Worm (Caenorhabditis elegans) whole organism, late embryonic: Measurements from ENCODE around the gene xbx-3.
A peak's percentile ranks its signal among the peaks of the same experiment; 100 is the strongest.

ENCODE experiments used
- K02D7.2 ChIP-seq: sonication (generic microtip); optimal IDR thresholded peaks from 2 replicates; lab custom pipeline; 2017; ENCODE audit warnings: mild to moderate bottlenecking, missing genetic modification characterization, missing compliant biosample characterization
- K09A11.1 ChIP-seq: sonication (generic microtip); optimal IDR thresholded peaks from 2 replicates; lab custom pipeline; 2017; ENCODE audit warnings: antibody characterized with exemption, mild to moderate bottlenecking, missing genetic modification characterization, missing compliant biosample characterization; ENCODE audit not compliant: insufficient read depth
- ahr-1 ChIP-seq: sonication (generic microtip); optimal IDR thresholded peaks from 2 replicates; lab custom pipeline; 2016; ENCODE audit warnings: missing genetic modification characterization, missing compliant biosample characterization
- ceh-14 ChIP-seq: sonication (generic microtip); optimal IDR thresholded peaks from 2 replicates; lab custom pipeline; 2016; ENCODE audit warnings: missing genotype, missing genetic modification characterization, missing compliant biosample characterization
- ceh-18 ChIP-seq: sonication (generic microtip); optimal IDR thresholded peaks from 2 replicates; lab custom pipeline; 2016; ENCODE audit warnings: missing genetic modification characterization, missing compliant biosample characterization
- ceh-24 ChIP-seq: sonication (generic microtip); optimal IDR thresholded peaks from 2 replicates; lab custom pipeline; 2016; ENCODE audit warnings: mild to moderate bottlenecking, missing genetic modification characterization, missing compliant biosample characterization
- ceh-30 ChIP-seq: fragments of 150-350 bp; optimal IDR thresholded peaks from 2 replicates; lab custom pipeline; 2014; ENCODE audit warnings: missing biosample characterization, missing genetic modification characterization
- ceh-34 ChIP-seq: sonication (generic microtip); optimal IDR thresholded peaks from 2 replicates; lab custom pipeline; 2016; ENCODE audit warnings: mild to moderate bottlenecking, missing genetic modification characterization, missing compliant biosample characterization
- ceh-45 ChIP-seq: fragments of 200-800 bp; sonication (Bioruptor generic); IDR thresholded peaks from 2 replicates; pipeline ENCODE4 v1.3.6; 2022; ENCODE audit warnings: missing genetic modification reagents, missing genetic modification characterization, missing compliant biosample characterization
- ceh-48 ChIP-seq: sonication (generic microtip); optimal IDR thresholded peaks from 2 replicates; lab custom pipeline; 2016; ENCODE audit warnings: missing genetic modification characterization, inconsistent platforms, missing compliant biosample characterization
- ceh-6 ChIP-seq: fragments of 200-800 bp; sonication (Bioruptor generic); optimal IDR thresholded peaks from 2 replicates; lab custom pipeline; 2018; ENCODE audit warnings: mild to moderate bottlenecking, missing genetic modification characterization, missing compliant biosample characterization
- dmd-4 ChIP-seq: sonication (generic microtip); optimal IDR thresholded peaks from 2 replicates; lab custom pipeline; 2016; ENCODE audit warnings: borderline replicate concordance, missing genetic modification characterization, missing compliant biosample characterization
- dve-1 ChIP-seq: sonication (generic microtip); optimal IDR thresholded peaks from 2 replicates; lab custom pipeline; 2017; ENCODE audit warnings: antibody characterized with exemption, mild to moderate bottlenecking, missing genetic modification characterization, missing compliant biosample characterization
- elt-2 ChIP-seq: sonication (generic microtip); optimal IDR thresholded peaks from 2 replicates; lab custom pipeline; 2016; ENCODE audit warnings: missing genetic modification reagents, missing genetic modification characterization, missing compliant biosample characterization
- ets-4 ChIP-seq: sonication (generic microtip); optimal IDR thresholded peaks from 2 replicates; lab custom pipeline; 2016; ENCODE audit warnings: missing genetic modification characterization, missing compliant biosample characterization
- eyg-1 ChIP-seq: sonication (generic microtip); optimal IDR thresholded peaks from 2 replicates; lab custom pipeline; 2016; ENCODE audit warnings: missing genotype, missing genetic modification characterization, missing compliant biosample characterization
- fkh-10 ChIP-seq: fragments of 150-350 bp; optimal IDR thresholded peaks from 2 replicates; lab custom pipeline; 2014; ENCODE audit warnings: missing biosample characterization, missing genetic modification reagents, missing genetic modification characterization
- fkh-6 ChIP-seq: sonication (generic microtip); optimal IDR thresholded peaks from 2 replicates; lab custom pipeline; 2016; ENCODE audit warnings: missing genetic modification characterization, missing compliant biosample characterization
- gmeb-2 ChIP-seq: sonication (generic microtip); optimal IDR thresholded peaks from 2 replicates; lab custom pipeline; 2016; ENCODE audit warnings: missing genetic modification characterization, inconsistent platforms, missing compliant biosample characterization
- hlh-13 ChIP-seq: fragments of 200-800 bp; sonication (Bioruptor generic); optimal IDR thresholded peaks from 2 replicates; lab custom pipeline; 2018; ENCODE audit warnings: mild to moderate bottlenecking, missing genetic modification characterization, missing compliant biosample characterization
- hlh-15 ChIP-seq: sonication (generic microtip); optimal IDR thresholded peaks from 2 replicates; lab custom pipeline; 2016; ENCODE audit warnings: missing genetic modification characterization, missing compliant biosample characterization
- lim-6 ChIP-seq: sonication (generic microtip); optimal IDR thresholded peaks from 2 replicates; lab custom pipeline; 2016; ENCODE audit warnings: missing genetic modification characterization, missing compliant biosample characterization
- lin-11 ChIP-seq: fragments of 200-800 bp; sonication (Bioruptor generic); optimal IDR thresholded peaks from 2 replicates; lab custom pipeline; 2018; ENCODE audit warnings: mild to moderate bottlenecking, missing genetic modification characterization, missing compliant biosample characterization
- nhr-11 ChIP-seq: fragments of 150-350 bp; optimal IDR thresholded peaks from 2 replicates; lab custom pipeline; 2014; ENCODE audit warnings: missing biosample characterization, missing genetic modification characterization
- nhr-232 ChIP-seq: sonication (generic microtip); optimal IDR thresholded peaks from 2 replicates; lab custom pipeline; 2016; ENCODE audit warnings: missing genetic modification characterization, missing compliant biosample characterization
- npax-4 ChIP-seq: sonication (generic microtip); optimal IDR thresholded peaks from 2 replicates; lab custom pipeline; 2016; ENCODE audit warnings: missing genetic modification characterization, missing compliant biosample characterization
- odd-2 ChIP-seq: sonication (generic microtip); optimal IDR thresholded peaks from 2 replicates; lab custom pipeline; 2017; ENCODE audit warnings: antibody characterized with exemption, mild to moderate bottlenecking, missing genetic modification characterization, missing compliant biosample characterization
- pha-2 ChIP-seq: sonication (generic microtip); optimal IDR thresholded peaks from 2 replicates; lab custom pipeline; 2017; ENCODE audit warnings: mild to moderate bottlenecking, missing genetic modification characterization, missing compliant biosample characterization
- pha-4 ChIP-seq: fragments of 150-350 bp; optimal IDR thresholded peaks from 2 replicates; lab custom pipeline; 2018; ENCODE audit warnings: missing biosample characterization, missing genetic modification reagents, missing genetic modification characterization
- pros-1 ChIP-seq: fragments of 150-350 bp; optimal IDR thresholded peaks from 2 replicates; lab custom pipeline; 2014; ENCODE audit warnings: missing biosample characterization, missing genetic modification reagents, missing genetic modification characterization
- rnt-1 ChIP-seq: sonication (generic microtip); optimal IDR thresholded peaks from 2 replicates; lab custom pipeline; 2016; ENCODE audit warnings: missing genetic modification characterization, missing compliant biosample characterization
- sox-4 ChIP-seq: sonication (generic microtip); optimal IDR thresholded peaks from 2 replicates; lab custom pipeline; 2017; ENCODE audit warnings: mild to moderate bottlenecking, missing genetic modification characterization, inconsistent platforms, missing compliant biosample characterization
- tbx-2 ChIP-seq: sonication (generic microtip); optimal IDR thresholded peaks from 2 replicates; lab custom pipeline; 2016; ENCODE audit warnings: missing genetic modification characterization, missing compliant biosample characterization
- tbx-7 ChIP-seq: sonication (generic microtip); optimal IDR thresholded peaks from 2 replicates; lab custom pipeline; 2016; ENCODE audit warnings: missing genotype, missing genetic modification characterization, missing compliant biosample characterization
- unc-3 ChIP-seq, 2 experiments: fragments of 200-800 bp in 1 of 2; sonication (Bioruptor generic) in 1 of 2; sonication (generic microtip) in 1 of 2; conservative IDR thresholded peaks in 1 of 2; optimal IDR thresholded peaks in 1 of 2; 2 replicates each; pipeline versions ENCODE4 v1.3.6 to Lab custom; 2016 to 2022; ENCODE audit warnings: missing compliant biosample characterization in 2 of 2, missing genetic modification characterization in 2 of 2, missing genetic modification reagents in 1 of 2
- unc-42 ChIP-seq: sonication (generic microtip); optimal IDR thresholded peaks from 2 replicates; lab custom pipeline; 2016; ENCODE audit warnings: missing genotype, missing genetic modification characterization, missing compliant biosample characterization
- unc-86 ChIP-seq: sonication (generic microtip); optimal IDR thresholded peaks from 2 replicates; lab custom pipeline; 2016; ENCODE audit warnings: missing genetic modification characterization, missing compliant biosample characterization
- zip-5 ChIP-seq: sonication (generic microtip); optimal IDR thresholded peaks from 2 replicates; lab custom pipeline; 2016; ENCODE audit warnings: missing genetic modification characterization, missing compliant biosample characterization

Gene xbx-3

ce11 chrIII:10016413-10017051, 19.2 kb upstream of the xbx-3 start, which contains the start of gene rgs-1 (continued):
- no peak for TF ChIP-seq pha-4 (tag; lab: Kevin White, UChicago)
- peak; percentile 34 for TF ChIP-seq ceh-48
- no peak for TF ChIP-seq odd-2 (tag; lab: Kevin White, UChicago)
- TF ChIP-seq unc-42 (tag; lab: Kevin White, UChicago): peak; percentile 69
- TF ChIP-seq gmeb-2: no peak
- no peak for TF ChIP-seq tbx-7 (tag; lab: Kevin White, UChicago)
- TF ChIP-seq ets-4 (tag; lab: Kevin White, UChicago): no peak
- peak; percentile 25 for TF ChIP-seq ceh-34 (tag; lab: Kevin White, UChicago)

- TF ChIP-seq unc-42 (tag; lab: Kevin White, UChicago) (peak; percentile 92), dve-1 (tag; lab: Kevin White, UChicago) (no peak), tbx-2 (tag; lab: Kevin White, UChicago) (no peak), pros-1 (no peak)
Observed at ce11 chrIII:10018007-10018406, 17.7 kb upstream of the xbx-3 start.

- no peak for TF ChIP-seq ets-4 (tag; lab: Kevin White, UChicago)
- no peak for TF ChIP-seq odd-2 (tag; lab: Kevin White, UChicago)
- no peak for TF ChIP-seq hlh-13 (GFP tag; lab: Kevin White, UChicago)
- TF ChIP-seq sox-4: no peak
- no peak for TF ChIP-seq ceh-6
- TF ChIP-seq K09A11.1: no peak
- TF ChIP-seq K02D7.2 (tag; lab: Kevin White, UChicago): no peak
- TF ChIP-seq hlh-15 (tag; lab: Kevin White, UChicago): no peak
- TF ChIP-seq ceh-18 (tag; lab: Kevin White, UChicago): no peak
- no peak for TF ChIP-seq ceh-14 (tag; lab: Kevin White, UChicago)
- no peak for TF ChIP-seq lin-11 (tag; lab: Kevin White, UChicago)
- no peak for TF ChIP-seq nhr-232 (tag; lab: Kevin White, UChicago)
- no peak for TF ChIP-seq dmd-4
- TF ChIP-seq ahr-1 (tag; lab: Kevin White, UChicago): no peak
- TF ChIP-seq ceh-24 (tag; lab: Kevin White, UChicago): no peak
- no peak for TF ChIP-seq ceh-45
- TF ChIP-seq nhr-11 (tag; lab: Kevin White, UChicago): no peak
- no peak for TF ChIP-seq fkh-10
- TF ChIP-seq, all 69 proteins: peak for 0
Observed at ce11 chrIII:10023452-10023851, 12.3 kb upstream of the xbx-3 start, which contains the start of gene ins-21. Gene ins-21 (plus strand): TSS chrIII:10023752.

ce11 chrIII:10025989-10026388, 9.8 kb upstream of the xbx-3 start, which contains the start of gene ins-22:
Gene ins-22 (plus strand): TSS chrIII:10026289.
- no peak for TF ChIP-seq unc-42 (tag; lab: Kevin White, UChicago)
- no peak for TF ChIP-seq npax-4 (tag; lab: Kevin White, UChicago)
- TF ChIP-seq elt-2 (tag; lab: Kevin White, UChicago): no peak
- TF ChIP-seq pha-2 (tag; lab: Kevin White, UChicago): no peak
- TF ChIP-seq, all 69 proteins: peak for 0

- TF ChIP-seq K02D7.2 (tag; lab: Kevin White, UChicago) (no peak), eyg-1 (tag; lab: Kevin White, UChicago) (no peak), ceh-45 (no peak), unc-3 (GFP tag; conservative IDR thresholded peaks at IDR 0.05; lab: Robert Waterston, UW) (no peak), unc-3 (tag; optimal IDR thresholded peaks at IDR 0.05; lab: Kevin White, UChicago) (no peak), zip-5 (no peak), lim-6 (no peak), fkh-6 (tag; lab: Kevin White, UChicago) (no peak), dmd-4 (no peak), pha-2 (tag; lab: Kevin White, UChicago) (no peak), rnt-1 (tag; lab: Kevin White, UChicago) (no peak), unc-86 (tag; lab: Kevin White, UChicago) (no peak), ceh-30 (tag; lab: Kevin White, UChicago) (no peak)
Observed at ce11 chrIII:10027947-10028346, 7.8 kb upstream of the xbx-3 start, which contains the start of gene ins-23. Gene ins-23 (plus strand): TSS chrIII:10028247.
